Fruit fly (Drosophila melanogaster) whole organism, embryonic: ENCODE results near the gene Eig71Eg.

Source experiments
- Ada2b ChIP-seq: fragments of 200-800 bp; sonication (Bioruptor generic); IDR thresholded peaks from 2 replicates; pipeline ENCODE4 v1.3.6; 2022; ENCODE audit warnings: missing biosample characterization, missing genetic modification characterization
- Atf-2 ChIP-seq: fragments of 200-800 bp; sonication (Bioruptor generic); optimal IDR thresholded peaks from 2 replicates; lab custom pipeline; 2016; ENCODE audit warnings: missing biosample characterization, missing genetic modification characterization
- Atf6 ChIP-seq: fragments of 200-800 bp; sonication (Bioruptor generic); IDR thresholded peaks from 2 replicates; pipeline ENCODE4 v1.3.6; 2022; ENCODE audit warnings: missing biosample characterization, missing genetic modification characterization
- BEAF-32 ChIP-seq: fragments of 200-800 bp; sonication (Bioruptor generic); optimal IDR thresholded peaks from 3 replicates; lab custom pipeline; 2017; ENCODE audit warnings: missing biosample characterization, missing genetic modification characterization, mild to moderate bottlenecking, moderate library complexity, missing genetic modification reagents
- CG1024 ChIP-seq: fragments of 200-800 bp; sonication (Bioruptor generic); IDR thresholded peaks from 2 replicates; pipeline ENCODE4 v1.3.6; 2022; ENCODE audit warnings: missing biosample characterization, missing genetic modification characterization
- CG11504 ChIP-seq: fragments of 200-800 bp; sonication (Bioruptor generic); optimal IDR thresholded peaks from 3 replicates; lab custom pipeline; 2019; ENCODE audit warnings: missing biosample characterization, mild to moderate bottlenecking, missing genetic modification characterization, moderate library complexity
- CG12155 ChIP-seq: fragments of 200-800 bp; sonication (Bioruptor generic); optimal IDR thresholded peaks from 3 replicates; lab custom pipeline; 2016; ENCODE audit warnings: missing biosample characterization, missing genetic modification characterization
- CG13894 ChIP-seq: fragments of 200-800 bp; sonication (Bioruptor generic); optimal IDR thresholded peaks from 3 replicates; lab custom pipeline; 2018; ENCODE audit warnings: missing biosample characterization, mild to moderate bottlenecking, missing genetic modification characterization, moderate library complexity
- CG14860 ChIP-seq: fragments of 200-800 bp; sonication (Bioruptor generic); IDR thresholded peaks from 3 replicates; pipeline ENCODE4 v1.3.6; 2022; ENCODE audit warnings: missing biosample characterization, missing genetic modification characterization; ENCODE audit not compliant: partially characterized antibody
- CG14965 ChIP-seq: fragments of 200-800 bp; sonication (Bioruptor generic); optimal IDR thresholded peaks from 2 replicates; lab custom pipeline; 2016; ENCODE audit warnings: missing biosample characterization, missing genetic modification characterization, borderline replicate concordance
- CG16813 ChIP-seq: fragments of 200-800 bp; sonication (Bioruptor generic); IDR thresholded peaks from 3 replicates; pipeline ENCODE4 v1.3.6; 2022; ENCODE audit warnings: missing biosample characterization, missing genetic modification characterization; ENCODE audit not compliant: partially characterized antibody
- CG17612 ChIP-seq: fragments of 200-800 bp; sonication (Bioruptor generic); IDR thresholded peaks from 2 replicates; pipeline ENCODE4 v1.3.6; 2022; ENCODE audit warnings: missing biosample characterization, missing genetic modification characterization
- CG18764 ChIP-seq: fragments of 200-800 bp; sonication (Bioruptor generic); optimal IDR thresholded peaks from 3 replicates; lab custom pipeline; 2016; ENCODE audit warnings: missing biosample characterization, missing genetic modification characterization
- CG2875 ChIP-seq: fragments of 200-800 bp; sonication (Bioruptor generic); optimal IDR thresholded peaks from 2 replicates; lab custom pipeline; 2017; ENCODE audit warnings: missing biosample characterization, mild to moderate bottlenecking, missing genetic modification characterization, missing genetic modification reagents
- CG2889 ChIP-seq: fragments of 200-800 bp; sonication (Bioruptor generic); IDR thresholded peaks from 3 replicates; pipeline ENCODE4 v1.3.6; 2022; ENCODE audit warnings: missing biosample characterization, missing genetic modification characterization
- CG30403 ChIP-seq: fragments of 200-800 bp; sonication (Bioruptor generic); optimal IDR thresholded peaks from 3 replicates; lab custom pipeline; 2016; ENCODE audit warnings: missing biosample characterization, missing genetic modification characterization
- CG4282 ChIP-seq: fragments of 200-800 bp; sonication (Bioruptor generic); optimal IDR thresholded peaks from 2 replicates; lab custom pipeline; 2016; ENCODE audit warnings: missing biosample characterization, missing genetic modification characterization
- CG4404 ChIP-seq: fragments of 200-800 bp; sonication (Bioruptor generic); IDR thresholded peaks from 2 replicates; pipeline ENCODE4 v1.3.6; 2022; ENCODE audit warnings: missing biosample characterization, missing genetic modification characterization
- CG6689 ChIP-seq: fragments of 200-800 bp; sonication (Bioruptor generic); IDR thresholded peaks from 2 replicates; pipeline ENCODE4 v1.3.6; 2022; ENCODE audit warnings: missing biosample characterization, missing genetic modification characterization
- CG7928 ChIP-seq: fragments of 200-800 bp; sonication (Bioruptor generic); optimal IDR thresholded peaks from 2 replicates; lab custom pipeline; 2017; ENCODE audit warnings: missing biosample characterization, mild to moderate bottlenecking, missing genetic modification characterization
- Hey ChIP-seq: fragments of 200-800 bp; sonication (Bioruptor generic); optimal IDR thresholded peaks from 3 replicates; lab custom pipeline; 2018; ENCODE audit warnings: missing biosample characterization, mild to moderate bottlenecking, missing genetic modification characterization
- Hsf ChIP-seq: fragments of 200-800 bp; sonication (Bioruptor generic); optimal IDR thresholded peaks from 3 replicates; lab custom pipeline; 2016; ENCODE audit warnings: missing biosample characterization, missing genetic modification characterization
- Kr ChIP-seq: fragments of 200-800 bp; sonication (Bioruptor generic); optimal IDR thresholded peaks from 2 replicates; lab custom pipeline; 2017; ENCODE audit warnings: missing biosample characterization, mild to moderate bottlenecking, missing genetic modification characterization
- Lhr ChIP-seq: fragments of 200-800 bp; sonication (Bioruptor generic); optimal IDR thresholded peaks from 3 replicates; lab custom pipeline; 2017; ENCODE audit warnings: mild to moderate bottlenecking, missing biosample characterization, missing genetic modification reagents, missing genetic modification characterization
- Mes4 ChIP-seq: fragments of 200-800 bp; sonication (Bioruptor generic); optimal IDR thresholded peaks from 2 replicates; lab custom pipeline; 2016; ENCODE audit warnings: missing biosample characterization, missing genetic modification characterization
- Nf-YC ChIP-seq: fragments of 200-800 bp; optimal IDR thresholded peaks from 3 replicates; lab custom pipeline; 2019; ENCODE audit warnings: missing biosample characterization, mild to moderate bottlenecking, missing genetic modification characterization, moderate library complexity
- Oaz ChIP-seq: fragments of 200-800 bp; sonication (Bioruptor generic); IDR thresholded peaks from 2 replicates; pipeline ENCODE4 v1.3.6; 2022; ENCODE audit warnings: missing biosample characterization, missing genetic modification characterization
- Xrp1 ChIP-seq: fragments of 200-800 bp; sonication (Bioruptor generic); IDR thresholded peaks from 2 replicates; pipeline ENCODE4 v1.3.6; 2022; ENCODE audit warnings: missing biosample characterization, missing genetic modification characterization
- ash1 ChIP-seq: fragments of 200-800 bp; sonication (Bioruptor generic); optimal IDR thresholded peaks from 2 replicates; lab custom pipeline; 2018; ENCODE audit warnings: missing biosample characterization, mild to moderate bottlenecking, missing genetic modification characterization
- ato ChIP-seq: fragments of 200-800 bp; sonication (Bioruptor generic); IDR thresholded peaks from 2 replicates; pipeline ENCODE4 v1.3.6; 2022; ENCODE audit warnings: missing biosample characterization, missing genetic modification characterization; ENCODE audit not compliant: partially characterized antibody
- az2 ChIP-seq: fragments of 200-800 bp; sonication (Bioruptor generic); optimal IDR thresholded peaks from 3 replicates; lab custom pipeline; 2016; ENCODE audit warnings: missing biosample characterization, missing genetic modification characterization
- bcd ChIP-seq: fragments of 200-800 bp; sonication (Bioruptor generic); optimal IDR thresholded peaks from 2 replicates; lab custom pipeline; 2017; ENCODE audit warnings: missing biosample characterization, mild to moderate bottlenecking, missing genetic modification characterization
- br ChIP-seq: fragments of >200 bp; optimal IDR thresholded peaks from 2 replicates; lab custom pipeline; 2017
- cad ChIP-seq: fragments of >200 bp; optimal IDR thresholded peaks from 2 replicates; lab custom pipeline; 2017; ENCODE audit warnings: missing biosample characterization, missing genetic modification characterization
- chif ChIP-seq, 2 experiments: fragments of 200-800 bp; sonication (Bioruptor generic); optimal IDR thresholded peaks; 3 replicates each; lab custom pipeline; 2016; ENCODE audit warnings: missing biosample characterization in 2 of 2, missing genetic modification characterization in 2 of 2
- corto ChIP-seq: fragments of 200-800 bp; sonication (Bioruptor generic); optimal IDR thresholded peaks from 2 replicates; lab custom pipeline; 2016; ENCODE audit warnings: missing biosample characterization, mild to moderate bottlenecking, missing genetic modification characterization, moderate library complexity
- dan ChIP-seq: fragments of 200-800 bp; sonication (Bioruptor generic); IDR thresholded peaks from 2 replicates; pipeline ENCODE4 v1.3.6; 2022; ENCODE audit warnings: missing biosample characterization, missing genetic modification characterization
- fd102C ChIP-seq: fragments of 200-800 bp; sonication (Bioruptor generic); optimal IDR thresholded peaks from 2 replicates; lab custom pipeline; 2018; ENCODE audit warnings: missing biosample characterization, mild to moderate bottlenecking, missing genetic modification characterization, moderate library complexity
- fd64A ChIP-seq: fragments of 200-800 bp; sonication (Bioruptor generic); optimal IDR thresholded peaks from 3 replicates; lab custom pipeline; 2018; ENCODE audit warnings: missing biosample characterization, mild to moderate bottlenecking, missing genetic modification characterization
- gsb-n ChIP-seq: fragments of 200-800 bp; sonication (Bioruptor generic); optimal IDR thresholded peaks from 3 replicates; lab custom pipeline; 2018; ENCODE audit warnings: missing biosample characterization, mild to moderate bottlenecking, missing genetic modification characterization
- her ChIP-seq: fragments of 200-800 bp; sonication (Bioruptor generic); optimal IDR thresholded peaks from 2 replicates; lab custom pipeline; 2016; ENCODE audit warnings: missing biosample characterization, missing genetic modification characterization
- mam ChIP-seq: fragments of 200-800 bp; sonication (Bioruptor generic); optimal IDR thresholded peaks from 3 replicates; lab custom pipeline; 2016; ENCODE audit warnings: missing biosample characterization, missing genetic modification characterization
- nau ChIP-seq: fragments of 200-800 bp; sonication (Bioruptor generic); optimal IDR thresholded peaks from 3 replicates; lab custom pipeline; 2017; ENCODE audit warnings: missing biosample characterization, mild to moderate bottlenecking, missing genetic modification characterization, missing genetic modification reagents
- pan ChIP-seq, 4 experiments: fragments of >200 bp in 3 of 4; fragments of 200-800 bp in 1 of 4; sonication (Bioruptor generic) in 1 of 4; optimal IDR thresholded peaks in 3 of 4; IDR thresholded peaks in 1 of 4; 2 replicates each; pipeline versions ENCODE4 v1.3.6 to Lab custom; 2017 to 2022; ENCODE audit warnings: missing biosample characterization in 2 of 4, missing genetic modification characterization in 2 of 4, mixed read lengths in 1 of 4
- pho ChIP-seq: fragments of 200-800 bp; sonication (Bioruptor generic); optimal IDR thresholded peaks from 2 replicates; lab custom pipeline; 2016; ENCODE audit warnings: missing biosample characterization, missing genetic modification characterization
- pnt ChIP-seq: fragments of 200-800 bp; sonication (Bioruptor generic); optimal IDR thresholded peaks from 3 replicates; lab custom pipeline; 2016; ENCODE audit warnings: missing biosample characterization, missing genetic modification characterization
- repo ChIP-seq: fragments of 200-800 bp; sonication (Bioruptor generic); optimal IDR thresholded peaks from 2 replicates; lab custom pipeline; 2016; ENCODE audit warnings: missing biosample characterization, missing genetic modification characterization
- salm ChIP-seq: fragments of 200-800 bp; sonication (Bioruptor generic); optimal IDR thresholded peaks from 2 replicates; lab custom pipeline; 2018; ENCODE audit warnings: missing biosample characterization, mild to moderate bottlenecking, missing genetic modification characterization
- seq ChIP-seq: fragments of 200-800 bp; sonication (Bioruptor generic); IDR thresholded peaks from 2 replicates; pipeline ENCODE4 v1.3.6; 2022; ENCODE audit warnings: missing biosample characterization, missing genetic modification characterization
- tio ChIP-seq: fragments of 200-800 bp; sonication (Bioruptor generic); optimal IDR thresholded peaks from 2 replicates; lab custom pipeline; 2017; ENCODE audit warnings: missing biosample characterization, missing genetic modification characterization, inconsistent platforms
- vfl ChIP-seq: fragments of 200-800 bp; sonication (Bioruptor generic); optimal IDR thresholded peaks from 2 replicates; lab custom pipeline; 2016; ENCODE audit warnings: missing biosample characterization, missing genetic modification characterization

Gene Eig71Eg

DNA sequence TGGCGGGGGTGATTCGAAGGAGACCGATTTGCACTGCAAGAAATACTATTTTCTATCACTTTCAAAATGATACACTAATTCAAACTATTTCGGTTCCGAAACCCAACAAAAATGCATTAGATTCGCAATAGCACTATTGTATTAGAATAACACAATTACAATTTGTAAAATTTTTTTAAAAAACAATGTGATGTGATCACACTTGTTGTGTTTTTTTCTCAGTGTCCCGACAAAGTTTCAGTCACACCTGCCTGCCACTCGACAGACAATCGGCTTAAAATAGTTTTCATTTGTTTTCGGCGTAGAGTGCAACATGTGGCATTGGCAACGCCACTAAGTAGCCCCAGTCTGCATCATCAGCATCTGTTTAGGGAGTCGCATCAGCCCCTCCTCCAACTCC lies 17.7 kb downstream of the Eig71Eg start (continued):
- TF ChIP-seq cad (GFP tag; lab: Kevin White, UChicago) (no peak), CG16813 (GFP tag; lab: Robert Waterston, UW) (no peak), salm (tag; lab: Kevin White, UChicago) (peak; percentile 31), pnt (peak; percentile 55), CG4282 (GFP tag; lab: Kevin White, UChicago) (no peak), az2 (GFP tag; lab: Kevin White, UChicago) (peak; percentile 78), Oaz (GFP tag; lab: Robert Waterston, UW) (no peak), Hsf (GFP tag; lab: Kevin White, UChicago) (peak; percentile 57), CG7928 (GFP tag; lab: Kevin White, UChicago) (no peak), br (lab: Kevin White, UChicago) (no peak), CG17612 (GFP tag; lab: Robert Waterston, UW) (no peak), Lhr (GFP tag; lab: Kevin White, UChicago) (peak; percentile 45), Ada2b (GFP tag; lab: Robert Waterston, UW) (no peak), gsb-n (peak; percentile 77), CG11504 (tag; lab: Kevin White, UChicago) (peak; percentile 60), Atf-2 (peak; percentile 54), BEAF-32 (GFP tag; lab: Kevin White, UChicago) (no peak), bcd (GFP tag; lab: Kevin White, UChicago) (peak; percentile 55), fd64A (peak; percentile 56), Mes4 (GFP tag; lab: Kevin White, UChicago) (peak; percentile 53), repo (GFP tag; lab: Kevin White, UChicago) (peak; percentile 26), mam (peak; percentile 11), Hey (tag; lab: Kevin White, UChicago) (no peak), CG14860 (GFP tag; lab: Robert Waterston, UW) (no peak), chif (GFP tag; optimal IDR thresholded peaks at IDR 0.05; lab: Kevin White, UChicago) (peak; percentile 63 to 88), her (GFP tag; lab: Kevin White, UChicago) (no peak), CG18764 (GFP tag; lab: Kevin White, UChicago) (peak; percentile 47), CG2889 (GFP tag; lab: Robert Waterston, UW) (no peak), CG2875 (GFP tag; lab: Kevin White, UChicago) (peak; percentile 74), tio (peak; percentile 48), CG4404 (peak; percentile 73), pho (GFP tag; lab: Kevin White, UChicago) (no peak), Xrp1 (GFP tag; lab: Robert Waterston, UW) (peak; percentile 92), Kr (peak; percentile 11), pan (optimal IDR thresholded peaks at IDR 0.05; lab: Kevin White, UChicago) (no peak), pan (GFP tag; optimal IDR thresholded peaks at IDR 0.05 in 1 of 2, IDR thresholded peaks at IDR 0.05 in 1 of 2) (peak in 1 of 2 experiments; percentile 12), CG14965 (no peak), fd102C (GFP tag; lab: Kevin White, UChicago) (no peak), dan (peak; percentile 54; the same call in 1 of the 2 replicates), CG6689 (GFP tag; lab: Robert Waterston, UW) (peak; percentile 73), CG30403 (GFP tag; lab: Kevin White, UChicago) (peak; percentile 65), Atf6 (GFP tag; lab: Robert Waterston, UW) (no peak), nau (GFP tag; lab: Kevin White, UChicago) (peak; percentile 67), CG12155 (peak; percentile 29), seq (GFP tag; lab: Robert Waterston, UW) (no peak), ash1 (GFP tag; lab: Kevin White, UChicago) (no peak), Nf-YC (no peak), CG1024 (GFP tag; lab: Robert Waterston, UW) (peak; percentile 42), ato (GFP tag; lab: Robert Waterston, UW) (no peak), corto (no peak), CG13894 (tag; lab: Kevin White, UChicago) (no peak), vfl (GFP tag; lab: Kevin White, UChicago) (no peak)
